Worm (Caenorhabditis elegans): ENCODE data around the gene tag-51.

The tag-51 gene

ce11 chrIII:873432-873831 lies 19.4 kb downstream of the tag-51 start, which contains the start of gene clc-19:
Gene clc-19 (minus strand): TSS chrIII:873566.
- TF ChIP-seq flt-1 (GFP tag; IDR thresholded peaks at IDR 0.05) (no peak), ztf-29 (GFP tag; IDR thresholded peaks at IDR 0.05) (no peak), tab-1 (GFP tag; IDR thresholded peaks at IDR 0.05) (no peak), klf-2 (GFP tag; conservative IDR thresholded peaks at IDR 0.05) (no peak), ztf-23 (GFP tag; IDR thresholded peaks at IDR 0.05) (no peak), ref-1 (GFP tag; conservative IDR thresholded peaks at IDR 0.05) (no peak), cog-1 (tag; optimal IDR thresholded peaks at IDR 0.05) (no peak), T22C8.4 (GFP tag; IDR thresholded peaks at IDR 0.05) (no peak), med-1 (GFP tag; optimal IDR thresholded peaks at IDR 0.05; ENCODE audit: insufficient read depth) (no peak)

DNA sequence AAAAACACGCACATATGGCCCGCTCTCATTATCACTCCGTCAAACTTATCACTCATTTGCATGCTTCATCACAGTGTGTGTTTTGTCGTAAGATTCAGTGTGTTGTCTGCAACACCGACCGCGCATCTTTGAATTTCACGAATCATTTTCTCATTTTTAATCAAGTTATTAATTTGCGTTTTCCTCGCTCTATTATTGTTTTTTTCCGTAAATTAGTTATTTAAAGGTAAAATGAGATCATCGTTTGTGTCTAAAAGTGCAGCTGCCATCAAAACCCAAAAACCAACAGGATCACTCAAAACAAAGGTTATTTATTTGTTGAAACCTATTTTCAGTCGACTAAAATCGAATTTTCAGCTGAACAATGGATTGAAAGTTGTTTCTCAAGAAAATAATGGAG lies 25.6 kb downstream of the tag-51 start, which contains the start of the genes T24C4.5 and ucr-2.3:
Gene T24C4.5 (minus strand): TSS at position 101 of the 400 bp plus-strand sequence.
Gene ucr-2.3 (plus strand): TSS at position 227 of the 400 bp plus-strand sequence.
- TF ChIP-seq ztf-23 (GFP tag; IDR thresholded peaks at IDR 0.05) (no peak), flt-1 (GFP tag; IDR thresholded peaks at IDR 0.05) (no peak), tab-1 (GFP tag; IDR thresholded peaks at IDR 0.05) (no peak), cog-1 (tag; optimal IDR thresholded peaks at IDR 0.05) (no peak)

ce11 chrIII:880840-881239 lies 26.8 kb downstream of the tag-51 start:
- TF ChIP-seq tab-1 (GFP tag; IDR thresholded peaks at IDR 0.05), result no peak
- no peak for TF ChIP-seq ztf-29 (GFP tag; IDR thresholded peaks at IDR 0.05)
- no peak for TF ChIP-seq ref-1 (GFP tag; conservative IDR thresholded peaks at IDR 0.05)
- no peak for TF ChIP-seq klf-2 (GFP tag; conservative IDR thresholded peaks at IDR 0.05)
- no peak for TF ChIP-seq flt-1 (GFP tag; IDR thresholded peaks at IDR 0.05)
- no peak for TF ChIP-seq cog-1 (tag; optimal IDR thresholded peaks at IDR 0.05)
- no peak for TF ChIP-seq ztf-23 (GFP tag; IDR thresholded peaks at IDR 0.05)
- TF ChIP-seq med-1 (GFP tag; optimal IDR thresholded peaks at IDR 0.05; ENCODE audit: insufficient read depth), result no peak
- TF ChIP-seq T22C8.4 (GFP tag; IDR thresholded peaks at IDR 0.05), result no peak

DNA sequence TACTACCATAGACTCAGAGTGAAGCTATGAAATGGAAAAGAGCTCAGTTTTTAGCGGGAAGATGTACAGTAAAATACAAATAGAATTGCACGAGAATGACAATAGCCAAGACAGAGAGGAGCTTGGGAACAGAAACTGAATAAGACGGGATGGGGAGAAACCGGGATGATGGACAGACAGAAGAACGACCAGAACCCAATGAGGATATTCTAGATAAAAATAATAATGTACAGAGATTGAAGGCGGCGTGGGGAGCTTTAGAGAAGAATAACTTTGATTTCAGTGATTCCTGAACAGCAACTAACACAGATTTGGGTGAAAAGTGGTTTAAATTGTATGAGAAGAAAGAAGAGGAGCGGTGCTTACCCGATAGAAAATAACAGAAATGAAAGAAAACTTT lies 27.4 kb downstream of the tag-51 start:
- TF ChIP-seq T22C8.4 (GFP tag; IDR thresholded peaks at IDR 0.05) (no peak), ztf-29 (GFP tag; IDR thresholded peaks at IDR 0.05) (no peak), ref-1 (GFP tag; conservative IDR thresholded peaks at IDR 0.05) (no peak), klf-2 (GFP tag; conservative IDR thresholded peaks at IDR 0.05) (no peak), med-1 (GFP tag; optimal IDR thresholded peaks at IDR 0.05; ENCODE audit: insufficient read depth) (no peak), flt-1 (GFP tag; IDR thresholded peaks at IDR 0.05) (no peak), tab-1 (GFP tag; IDR thresholded peaks at IDR 0.05) (no peak), ztf-23 (GFP tag; IDR thresholded peaks at IDR 0.05) (no peak), cog-1 (tag; optimal IDR thresholded peaks at IDR 0.05) (no peak)

DNA sequence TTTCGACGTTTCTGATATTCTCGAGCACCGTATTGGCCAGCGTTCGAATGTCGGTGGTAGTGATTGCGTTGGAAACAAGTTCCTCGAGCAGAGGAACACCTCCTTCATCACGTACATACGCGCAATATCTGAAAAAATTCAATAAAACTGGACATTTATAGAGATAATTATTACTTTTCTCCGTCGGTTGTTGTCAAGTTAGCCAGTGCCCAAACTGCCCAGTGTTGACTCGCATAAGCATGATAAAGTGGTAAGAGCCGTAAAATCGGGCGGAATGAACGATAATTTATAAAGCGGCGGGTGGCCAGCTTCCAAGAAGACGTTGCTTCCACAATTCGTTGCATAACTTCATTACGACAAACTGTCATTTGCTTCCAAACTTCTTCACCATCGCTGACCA lies 29.6 kb downstream of the tag-51 start:
- no peak for TF ChIP-seq T22C8.4 (GFP tag; IDR thresholded peaks at IDR 0.05)
- TF ChIP-seq ztf-23 (GFP tag; IDR thresholded peaks at IDR 0.05), result no peak
- no peak for TF ChIP-seq med-1 (GFP tag; optimal IDR thresholded peaks at IDR 0.05; ENCODE audit: insufficient read depth)
- TF ChIP-seq tab-1 (GFP tag; IDR thresholded peaks at IDR 0.05), result no peak
- no peak for TF ChIP-seq ztf-29 (GFP tag; IDR thresholded peaks at IDR 0.05)
- TF ChIP-seq klf-2 (GFP tag; conservative IDR thresholded peaks at IDR 0.05), result no peak
- TF ChIP-seq flt-1 (GFP tag; IDR thresholded peaks at IDR 0.05), result no peak
- TF ChIP-seq ref-1 (GFP tag; conservative IDR thresholded peaks at IDR 0.05), result no peak
- TF ChIP-seq cog-1 (tag; optimal IDR thresholded peaks at IDR 0.05), result no peak

DNA sequence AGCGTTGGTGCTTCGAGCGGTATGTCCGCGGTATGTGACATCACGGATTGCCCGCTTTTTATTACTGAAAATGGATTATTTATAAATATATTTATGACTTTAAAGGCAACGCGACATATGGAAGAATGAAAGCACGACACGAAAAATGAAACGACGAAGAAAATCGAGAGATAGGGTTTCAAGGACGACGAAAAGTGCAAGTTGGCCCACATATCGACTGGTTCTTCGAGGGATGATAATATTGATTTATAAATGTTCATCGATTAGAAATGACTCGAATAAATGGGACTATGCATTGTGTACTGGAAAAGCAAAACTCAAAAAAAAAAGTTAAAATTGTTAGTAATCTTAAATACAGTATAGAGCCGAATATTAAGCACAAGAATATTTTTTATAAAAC lies 32.7 kb downstream of the tag-51 start, which contains the start of gene zer-1:
Gene zer-1 (minus strand): TSS at position 68 of the 400 bp plus-strand sequence.
- no peak for TF ChIP-seq cog-1 (tag; optimal IDR thresholded peaks at IDR 0.05)
- TF ChIP-seq ref-1 (GFP tag; conservative IDR thresholded peaks at IDR 0.05), result no peak

ce11 chrIII:887874-888299 lies 33.9 kb downstream of the tag-51 start:
- no peak for TF ChIP-seq ref-1 (GFP tag; conservative IDR thresholded peaks at IDR 0.05)
- TF ChIP-seq ztf-23 (GFP tag; IDR thresholded peaks at IDR 0.05), result no peak
- TF ChIP-seq ztf-29 (GFP tag; IDR thresholded peaks at IDR 0.05), result no peak
- TF ChIP-seq cog-1 (tag; optimal IDR thresholded peaks at IDR 0.05), result peak; percentile 75
- peak; percentile 90 for TF ChIP-seq T22C8.4 (GFP tag; IDR thresholded peaks at IDR 0.05)
- TF ChIP-seq flt-1 (GFP tag; IDR thresholded peaks at IDR 0.05), result 0 out of 2 replicates have a peak, but pooled peaks have one; percentile 34

- TF ChIP-seq ztf-23 (GFP tag; IDR thresholded peaks at IDR 0.05) (no peak), cog-1 (tag; optimal IDR thresholded peaks at IDR 0.05) (no peak), ref-1 (GFP tag; conservative IDR thresholded peaks at IDR 0.05) (no peak), ztf-29 (GFP tag; IDR thresholded peaks at IDR 0.05) (no peak), flt-1 (GFP tag; IDR thresholded peaks at IDR 0.05) (no peak)
Measured at ce11 chrIII:888983-889549, 35.0 kb downstream of the tag-51 start.

- TF ChIP-seq ref-1 (GFP tag; conservative IDR thresholded peaks at IDR 0.05), result no peak
Measured at ce11 chrIII:891014-891413, 37.0 kb downstream of the tag-51 start, which contains the start of gene T24C4.10. Gene T24C4.10 (minus strand): TSS chrIII:891243.

- no peak for TF ChIP-seq flt-1 (GFP tag; IDR thresholded peaks at IDR 0.05)
- no peak for TF ChIP-seq cog-1 (tag; optimal IDR thresholded peaks at IDR 0.05)
- no peak for TF ChIP-seq klf-2 (GFP tag; conservative IDR thresholded peaks at IDR 0.05)
- no peak for TF ChIP-seq ref-1 (GFP tag; conservative IDR thresholded peaks at IDR 0.05)
- no peak for TF ChIP-seq med-1 (GFP tag; optimal IDR thresholded peaks at IDR 0.05; ENCODE audit: insufficient read depth)
- TF ChIP-seq tab-1 (GFP tag; IDR thresholded peaks at IDR 0.05), result no peak
- no peak for TF ChIP-seq ztf-23 (GFP tag; IDR thresholded peaks at IDR 0.05)
- TF ChIP-seq ztf-29 (GFP tag; IDR thresholded peaks at IDR 0.05), result no peak
- no peak for TF ChIP-seq T22C8.4 (GFP tag; IDR thresholded peaks at IDR 0.05)
Measured at ce11 chrIII:895525-895924, 41.5 kb downstream of the tag-51 start, which contains the start of the genes ztf-18 and F23H11.2. Gene ztf-18 (minus strand): TSS chrIII:895712. Gene F23H11.2 (plus strand): TSS chrIII:895747.
